Worm (Caenorhabditis elegans): ENCODE results near the gene slr-2.

slr-2 gene

ce11 chrV:18093941-18094340, 7.0 kb downstream of the slr-2 start:
- TF ChIP-seq ama-1 (optimal IDR thresholded peaks at IDR 0.05) (no peak), nhr-23 (tag; optimal IDR thresholded peaks at IDR 0.05) (no peak), blmp-1 (tag; optimal IDR thresholded peaks at IDR 0.05; ENCODE audit: insufficient read depth) (no peak), dmd-4 (tag; optimal IDR thresholded peaks at IDR 0.05) (no peak), unc-62 (GFP tag; optimal IDR thresholded peaks at IDR 0.05) (no peak), gmeb-1 (tag; optimal IDR thresholded peaks at IDR 0.05) (no peak), ZK546.5 (tag; optimal IDR thresholded peaks at IDR 0.05) (no peak), egl-27 (tag; optimal IDR thresholded peaks at IDR 0.05) (no peak), nhr-77 (tag; optimal IDR thresholded peaks at IDR 0.05) (no peak), unc-39 (tag; optimal IDR thresholded peaks at IDR 0.05) (no peak), mab-5 (tag; optimal IDR thresholded peaks at IDR 0.05) (no peak)

ce11 chrV:18098387-18098786, 11.5 kb downstream of the slr-2 start, which contains the start of gene par-4:
Gene par-4 (plus strand): TSS chrV:18098687.
- no peak for TF ChIP-seq sma-3 (GFP tag; optimal IDR thresholded peaks at IDR 0.05)
- no peak for TF ChIP-seq crh-2 (tag; optimal IDR thresholded peaks at IDR 0.05)
- TF ChIP-seq elt-3 (tag; optimal IDR thresholded peaks at IDR 0.05): no peak
- TF ChIP-seq alr-1 (tag; optimal IDR thresholded peaks at IDR 0.05): no peak
- TF ChIP-seq ceh-82 (tag; optimal IDR thresholded peaks at IDR 0.05): no peak
- TF ChIP-seq ama-1 (optimal IDR thresholded peaks at IDR 0.05): no peak
- no peak for TF ChIP-seq unc-39 (tag; optimal IDR thresholded peaks at IDR 0.05)
- no peak for TF ChIP-seq unc-55 (GFP tag; optimal IDR thresholded peaks at IDR 0.05)
- no peak for TF ChIP-seq gmeb-1 (tag; optimal IDR thresholded peaks at IDR 0.05)
- TF ChIP-seq blmp-1 (tag; optimal IDR thresholded peaks at IDR 0.05; ENCODE audit: insufficient read depth): no peak
- TF ChIP-seq sma-9 (GFP tag; optimal IDR thresholded peaks at IDR 0.05): no peak
- no peak for TF ChIP-seq sma-9 (tag; optimal IDR thresholded peaks at IDR 0.05)
- TF ChIP-seq ztf-11 (tag; optimal IDR thresholded peaks at IDR 0.05): no peak

- TF ChIP-seq lsy-2 (tag; optimal IDR thresholded peaks at IDR 0.05) (no peak), blmp-1 (tag; optimal IDR thresholded peaks at IDR 0.05; ENCODE audit: insufficient read depth) (no peak), lin-13 (GFP tag; optimal IDR thresholded peaks at IDR 0.05) (no peak), mbf-1 (tag; optimal IDR thresholded peaks at IDR 0.05) (no peak)
Measured at ce11 chrV:18106055-18106454, 19.1 kb downstream of the slr-2 start.

ce11 chrV:18107969-18108368, 21.0 kb downstream of the slr-2 start, which contains the start of gene Y37H2A.1:
Gene Y37H2A.1 (plus strand): TSS chrV:18108269.
- no peak for TF ChIP-seq lin-13 (GFP tag; optimal IDR thresholded peaks at IDR 0.05)
- TF ChIP-seq peb-1 (tag; optimal IDR thresholded peaks at IDR 0.05): no peak
- no peak for TF ChIP-seq sma-9 (GFP tag; optimal IDR thresholded peaks at IDR 0.05)
- no peak for TF ChIP-seq sma-9 (tag; optimal IDR thresholded peaks at IDR 0.05)
- TF ChIP-seq ZK546.5 (tag; optimal IDR thresholded peaks at IDR 0.05): no peak
- TF ChIP-seq fos-1 (tag; optimal IDR thresholded peaks at IDR 0.05): no peak
- no peak for TF ChIP-seq nhr-237 (tag; optimal IDR thresholded peaks at IDR 0.05)
- no peak for TF ChIP-seq nhr-11 (tag; optimal IDR thresholded peaks at IDR 0.05)
- TF ChIP-seq gmeb-1 (tag; optimal IDR thresholded peaks at IDR 0.05): no peak
- no peak for TF ChIP-seq skn-1 (tag; optimal IDR thresholded peaks at IDR 0.05)
- no peak for TF ChIP-seq ceh-82 (tag; optimal IDR thresholded peaks at IDR 0.05)
- no peak for TF ChIP-seq mab-5 (tag; optimal IDR thresholded peaks at IDR 0.05)
- no peak for TF ChIP-seq nhr-77 (tag; optimal IDR thresholded peaks at IDR 0.05)
- no peak for TF ChIP-seq elt-3 (tag; optimal IDR thresholded peaks at IDR 0.05)
- TF ChIP-seq ztf-11 (tag; optimal IDR thresholded peaks at IDR 0.05): no peak
- TF ChIP-seq lsy-2 (tag; optimal IDR thresholded peaks at IDR 0.05): no peak
- no peak for TF ChIP-seq sma-3 (GFP tag; optimal IDR thresholded peaks at IDR 0.05)

ce11 chrV:18109449-18109848, 22.5 kb downstream of the slr-2 start:
- TF ChIP-seq nhr-23 (tag; optimal IDR thresholded peaks at IDR 0.05) (no peak), zag-1 (tag; optimal IDR thresholded peaks at IDR 0.05) (no peak), sem-4 (tag; optimal IDR thresholded peaks at IDR 0.05) (no peak), sma-9 (GFP tag; optimal IDR thresholded peaks at IDR 0.05) (no peak), sma-9 (tag; optimal IDR thresholded peaks at IDR 0.05) (no peak), snpc-4 (tag; optimal IDR thresholded peaks at IDR 0.05) (no peak), nhr-25 (tag; optimal IDR thresholded peaks at IDR 0.05) (no peak), nhr-77 (tag; optimal IDR thresholded peaks at IDR 0.05) (no peak), nhr-237 (tag; optimal IDR thresholded peaks at IDR 0.05) (no peak), ama-1 (optimal IDR thresholded peaks at IDR 0.05) (no peak), lin-39 (tag; optimal IDR thresholded peaks at IDR 0.05) (no peak), unc-39 (tag; optimal IDR thresholded peaks at IDR 0.05) (no peak), mbf-1 (tag; optimal IDR thresholded peaks at IDR 0.05) (no peak), R02D3.7 (tag; optimal IDR thresholded peaks at IDR 0.05) (no peak), nhr-10 (tag; optimal IDR thresholded peaks at IDR 0.05) (no peak), lin-13 (GFP tag; optimal IDR thresholded peaks at IDR 0.05) (no peak)

Data from whole organism, L2 larva.